Fruit fly (Drosophila melanogaster): ENCODE results near the gene CycJ.
A peak's percentile ranks its signal among the peaks of the same experiment; 100 is the strongest.

Gene CycJ

dm6 chr3L:3454921-3455554 is 11.2 kb upstream of the CycJ start:
- TF ChIP-seq salr (GFP tag; optimal IDR thresholded peaks at IDR 0.05) = no peak
- TF ChIP-seq esn (GFP tag; optimal IDR thresholded peaks at IDR 0.05) = no peak
- TF ChIP-seq cyc (GFP tag; optimal IDR thresholded peaks at IDR 0.05) = no peak
- no peak for TF ChIP-seq OdsH (GFP tag; optimal IDR thresholded peaks at IDR 0.05)
- peak; percentile 10 for TF ChIP-seq Eip78C (GFP tag)
- no peak for TF ChIP-seq Eip93F (GFP tag; optimal IDR thresholded peaks at IDR 0.05)
- TF ChIP-seq eg (GFP tag; IDR thresholded peaks at IDR 0.05) = no peak
- no peak for TF ChIP-seq Hr4 (GFP tag; optimal IDR thresholded peaks at IDR 0.05)

dm6 chr3L:3455555-3455939 is 10.7 kb upstream of the CycJ start:
- TF ChIP-seq CG3919 (GFP tag; optimal IDR thresholded peaks at IDR 0.05) (no peak), CG10669 (GFP tag; optimal IDR thresholded peaks at IDR 0.05) (no peak), Eip78C (GFP tag) (no peak), CG8632 (GFP tag; optimal IDR thresholded peaks at IDR 0.05) (no peak), net (GFP tag; optimal IDR thresholded peaks at IDR 0.05) (no peak), fkh (GFP tag; optimal IDR thresholded peaks at IDR 0.05) (no peak), ss (GFP tag; optimal IDR thresholded peaks at IDR 0.05) (no peak), CG3032 (tag; optimal IDR thresholded peaks at IDR 0.05) (no peak), fd59A (GFP tag; optimal IDR thresholded peaks at IDR 0.05) (no peak), CG11902 (GFP tag; optimal IDR thresholded peaks at IDR 0.05) (no peak), dsx (GFP tag; optimal IDR thresholded peaks at IDR 0.05; ENCODE audit: poor library complexity, severe bottlenecking) (no peak), CG6276 (GFP tag; optimal IDR thresholded peaks at IDR 0.05) (no peak), spab (GFP tag; optimal IDR thresholded peaks at IDR 0.05) (no peak), CG10631 (GFP tag; optimal IDR thresholded peaks at IDR 0.05) (no peak), eg (GFP tag; IDR thresholded peaks at IDR 0.05) (no peak), CG16779 (tag; optimal IDR thresholded peaks at IDR 0.05) (no peak), CG6808 (GFP tag; optimal IDR thresholded peaks at IDR 0.05) (no peak), CG4318 (GFP tag; optimal IDR thresholded peaks at IDR 0.05) (no peak)

- TF ChIP-seq achi (GFP tag; optimal IDR thresholded peaks at IDR 0.05) (no peak), CG16779 (tag; optimal IDR thresholded peaks at IDR 0.05) (no peak), CG34406 (GFP tag; optimal IDR thresholded peaks at IDR 0.05) (no peak)
Measured at dm6 chr3L:3456009-3456566, 10.1 kb upstream of the CycJ start.

dm6 chr3L:3456922-3457321 is 9.3 kb upstream of the CycJ start:
- TF ChIP-seq CG6808 (GFP tag; optimal IDR thresholded peaks at IDR 0.05) (peak; percentile 52), topi (GFP tag; optimal IDR thresholded peaks at IDR 0.05) (no peak)

dm6 chr3L:3460402-3461027 is 5.7 kb upstream of the CycJ start, which contains the start of gene eIF5B:
Gene eIF5B (minus strand): TSS chr3L:3460977.
- TF ChIP-seq Ets96B (tag; optimal IDR thresholded peaks at IDR 0.05) (peak; percentile 66), Met (GFP tag; optimal IDR thresholded peaks at IDR 0.05) (peak; percentile 82), CG11294 (GFP tag; IDR thresholded peaks at IDR 0.05) (peak; percentile 66), fkh (GFP tag; optimal IDR thresholded peaks at IDR 0.05) (no peak), CG7368 (GFP tag; optimal IDR thresholded peaks at IDR 0.05) (peak; percentile 34), CG6808 (GFP tag; optimal IDR thresholded peaks at IDR 0.05) (no peak), CG6276 (GFP tag; optimal IDR thresholded peaks at IDR 0.05) (peak; percentile 51), Blimp-1 (GFP tag; optimal IDR thresholded peaks at IDR 0.05) (no peak), CG15336 (GFP tag; IDR thresholded peaks at IDR 0.05) (peak; percentile 84), salr (GFP tag; optimal IDR thresholded peaks at IDR 0.05) (peak; percentile 72 to 75), Sox102F (GFP tag; optimal IDR thresholded peaks at IDR 0.05) (peak; percentile 80), dsx (GFP tag; optimal IDR thresholded peaks at IDR 0.05; ENCODE audit: poor library complexity, severe bottlenecking) (peak; percentile 76), Eip93F (GFP tag; optimal IDR thresholded peaks at IDR 0.05) (peak; percentile 6), Hr39 (GFP tag; optimal IDR thresholded peaks at IDR 0.05) (peak; percentile 83), CG4318 (GFP tag; optimal IDR thresholded peaks at IDR 0.05) (peak; percentile 74), CG8119 (GFP tag; IDR thresholded peaks at IDR 0.05) (peak; percentile 83), CG3032 (tag; optimal IDR thresholded peaks at IDR 0.05) (peak; percentile 76), CG6792 (GFP tag; optimal IDR thresholded peaks at IDR 0.05) (peak; percentile 77), esn (GFP tag; optimal IDR thresholded peaks at IDR 0.05) (peak; percentile 85), svp (GFP tag) (no peak), cyc (GFP tag; optimal IDR thresholded peaks at IDR 0.05) (peak; percentile 71), CG9139 (GFP tag; optimal IDR thresholded peaks at IDR 0.05) (no peak), Eip78C (GFP tag) (peak; percentile 90), CG1621 (tag; optimal IDR thresholded peaks at IDR 0.05) (peak; percentile 68), Gug (GFP tag; IDR thresholded peaks at IDR 0.05) (peak; percentile 78)

Data from whole organism, prepupa.